Fruit fly (Drosophila melanogaster) whole organism, embryonic: ENCODE results near the gene Reg-2.
A peak's percentile ranks its signal among the peaks of the same experiment; 100 is the strongest.

Experiments
- Adf1 ChIP-seq: fragments of 200-800 bp; sonication (Bioruptor generic); IDR thresholded peaks from 2 replicates; pipeline ENCODE4 v1.3.6; 2022; ENCODE audit warnings: missing biosample characterization, missing genetic modification characterization
- Atf-2 ChIP-seq: fragments of 200-800 bp; sonication (Bioruptor generic); optimal IDR thresholded peaks from 2 replicates; lab custom pipeline; 2016; ENCODE audit warnings: missing biosample characterization, missing genetic modification characterization
- Bteb2 ChIP-seq: fragments of 200-800 bp; sonication (Bioruptor generic); optimal IDR thresholded peaks from 2 replicates; lab custom pipeline; 2016; ENCODE audit warnings: missing biosample characterization, missing genetic modification characterization
- CG10209 ChIP-seq: fragments of 200-800 bp; sonication (Bioruptor generic); optimal IDR thresholded peaks from 3 replicates; lab custom pipeline; 2017; ENCODE audit warnings: missing biosample characterization, mild to moderate bottlenecking, missing genetic modification characterization, missing genetic modification reagents
- CG11560 ChIP-seq: fragments of 200-800 bp; sonication (Bioruptor generic); IDR thresholded peaks from 3 replicates; pipeline ENCODE4 v1.3.6; 2022; ENCODE audit warnings: missing biosample characterization, missing genetic modification characterization
- CG11696 ChIP-seq: fragments of 200-800 bp; sonication (Bioruptor generic); IDR thresholded peaks from 2 replicates; pipeline ENCODE4 v1.3.6; 2022; ENCODE audit warnings: missing biosample characterization, missing genetic modification characterization
- CG12659 ChIP-seq: fragments of 200-800 bp; sonication (Bioruptor generic); optimal IDR thresholded peaks from 3 replicates; lab custom pipeline; 2017; ENCODE audit warnings: mild to moderate bottlenecking, missing biosample characterization, missing genetic modification reagents, missing genetic modification characterization
- CG13296 ChIP-seq: fragments of 200-800 bp; sonication (Bioruptor generic); optimal IDR thresholded peaks from 3 replicates; lab custom pipeline; 2018; ENCODE audit warnings: missing biosample characterization, mild to moderate bottlenecking, missing genetic modification characterization
- CG14014 ChIP-seq: fragments of 200-800 bp; sonication (Bioruptor generic); IDR thresholded peaks from 2 replicates; pipeline ENCODE4 v1.3.6; 2022; ENCODE audit warnings: missing biosample characterization, missing genetic modification characterization
- CG14667 ChIP-seq: fragments of 200-800 bp; sonication (Bioruptor generic); IDR thresholded peaks from 2 replicates; pipeline ENCODE4 v1.3.6; 2022; ENCODE audit warnings: missing biosample characterization, missing genetic modification characterization
- CG15269 ChIP-seq: fragments of 200-800 bp; sonication (Bioruptor generic); optimal IDR thresholded peaks from 2 replicates; lab custom pipeline; 2018; ENCODE audit warnings: missing biosample characterization, mild to moderate bottlenecking, missing genetic modification characterization, moderate library complexity
- CG15601 ChIP-seq: fragments of 200-800 bp; sonication (Bioruptor generic); optimal IDR thresholded peaks from 3 replicates; lab custom pipeline; 2019; ENCODE audit warnings: missing biosample characterization, mild to moderate bottlenecking, missing genetic modification characterization, moderate library complexity
- CG15696 ChIP-seq: fragments of 200-800 bp; sonication (Bioruptor generic); optimal IDR thresholded peaks from 2 replicates; lab custom pipeline; 2019; ENCODE audit warnings: missing biosample characterization, mild to moderate bottlenecking, missing genetic modification characterization, moderate library complexity
- CG1647 ChIP-seq: fragments of 200-800 bp; sonication (Bioruptor generic); optimal IDR thresholded peaks from 3 replicates; lab custom pipeline; 2016; ENCODE audit warnings: missing biosample characterization, missing genetic modification characterization
- CG16813 ChIP-seq: fragments of 200-800 bp; sonication (Bioruptor generic); IDR thresholded peaks from 3 replicates; pipeline ENCODE4 v1.3.6; 2022; ENCODE audit warnings: missing biosample characterization, missing genetic modification characterization; ENCODE audit not compliant: partially characterized antibody
- CG17568 ChIP-seq: fragments of 200-800 bp; sonication (Bioruptor generic); optimal IDR thresholded peaks from 2 replicates; lab custom pipeline; 2018; ENCODE audit warnings: missing biosample characterization, mild to moderate bottlenecking, missing genetic modification characterization, moderate library complexity
- CG2199 ChIP-seq: fragments of 200-800 bp; sonication (Bioruptor generic); IDR thresholded peaks from 3 replicates; pipeline ENCODE4 v1.3.6; 2022; ENCODE audit warnings: missing biosample characterization, missing genetic modification characterization
- CG31441 ChIP-seq: fragments of 200-800 bp; sonication (Bioruptor generic); IDR thresholded peaks from 2 replicates; pipeline ENCODE4 v1.3.6; 2022; ENCODE audit warnings: missing biosample characterization, missing genetic modification characterization
- CG34224 ChIP-seq: fragments of 200-800 bp; sonication (Bioruptor generic); IDR thresholded peaks from 3 replicates; pipeline ENCODE4 v1.3.6; 2022; ENCODE audit warnings: missing biosample characterization, missing genetic modification characterization; ENCODE audit not compliant: partially characterized antibody
- CG43689 ChIP-seq: fragments of 200-800 bp; sonication (Bioruptor generic); IDR thresholded peaks from 2 replicates; pipeline ENCODE4 v1.3.6; 2022; ENCODE audit warnings: missing biosample characterization, missing genetic modification characterization
- CG5953 ChIP-seq: fragments of 200-800 bp; sonication (Bioruptor generic); IDR thresholded peaks from 2 replicates; pipeline ENCODE4 v1.3.6; 2022; ENCODE audit warnings: missing biosample characterization, missing genetic modification characterization
- CG7271 ChIP-seq: fragments of 200-800 bp; sonication (Bioruptor generic); optimal IDR thresholded peaks from 2 replicates; lab custom pipeline; 2018; ENCODE audit warnings: missing biosample characterization, mild to moderate bottlenecking, missing genetic modification characterization, moderate library complexity
- Camta ChIP-seq: fragments of 200-800 bp; sonication (Bioruptor generic); optimal IDR thresholded peaks from 2 replicates; lab custom pipeline; 2016; ENCODE audit warnings: missing biosample characterization, missing genetic modification characterization
- Dek ChIP-seq: fragments of 200-800 bp; sonication (Bioruptor generic); optimal IDR thresholded peaks from 3 replicates; lab custom pipeline; 2019; ENCODE audit warnings: missing biosample characterization, mild to moderate bottlenecking, missing genetic modification characterization, moderate library complexity
- Dref ChIP-seq: fragments of 200-800 bp; sonication (Bioruptor generic); IDR thresholded peaks from 2 replicates; pipeline ENCODE4 v1.3.6; 2022; ENCODE audit warnings: missing biosample characterization, missing genetic modification characterization
- Elba2 ChIP-seq: fragments of 200-800 bp; sonication (Bioruptor generic); optimal IDR thresholded peaks from 3 replicates; lab custom pipeline; 2016; ENCODE audit warnings: missing biosample characterization, missing genetic modification characterization
- Fer3 ChIP-seq: fragments of 200-800 bp; sonication (Bioruptor generic); optimal IDR thresholded peaks from 2 replicates; lab custom pipeline; 2018; ENCODE audit warnings: missing biosample characterization, mild to moderate bottlenecking, missing genetic modification characterization, moderate library complexity
- Gug ChIP-seq: fragments of 200-800 bp; sonication (Bioruptor generic); IDR thresholded peaks from 4 replicates; pipeline ENCODE4 v1.3.6; 2022; ENCODE audit warnings: missing biosample characterization, missing genetic modification characterization
- H15 ChIP-seq: fragments of 200-800 bp; sonication (Bioruptor generic); IDR thresholded peaks from 3 replicates; pipeline ENCODE4 v1.3.6; 2022; ENCODE audit warnings: missing biosample characterization, missing genetic modification characterization
- Hey ChIP-seq: fragments of 200-800 bp; sonication (Bioruptor generic); optimal IDR thresholded peaks from 3 replicates; lab custom pipeline; 2018; ENCODE audit warnings: missing biosample characterization, mild to moderate bottlenecking, missing genetic modification characterization
- Hr78 ChIP-seq, 2 experiments: fragments of 200-800 bp in 1 of 2; fragments of >200 bp in 1 of 2; sonication (Bioruptor generic) in 1 of 2; optimal IDR thresholded peaks; 2 replicates each; lab custom pipeline; 2017 to 2019; ENCODE audit warnings: missing biosample characterization in 2 of 2, missing genetic modification characterization in 2 of 2, mild to moderate bottlenecking in 1 of 2, moderate library complexity in 1 of 2
- MESR4 ChIP-seq: fragments of 200-800 bp; sonication (Bioruptor generic); optimal IDR thresholded peaks from 2 replicates; lab custom pipeline; 2018; ENCODE audit warnings: missing biosample characterization, mild to moderate bottlenecking, missing genetic modification characterization, moderate library complexity
- NC2α ChIP-seq: fragments of 200-800 bp; sonication (Bioruptor generic); optimal IDR thresholded peaks from 2 replicates; lab custom pipeline; 2016; ENCODE audit warnings: missing biosample characterization, missing genetic modification characterization
- Neu2 ChIP-seq: fragments of 200-800 bp; sonication (Bioruptor generic); optimal IDR thresholded peaks from 3 replicates; lab custom pipeline; 2016; ENCODE audit warnings: missing biosample characterization, missing genetic modification characterization, borderline replicate concordance
- Nf-YC ChIP-seq: fragments of 200-800 bp; optimal IDR thresholded peaks from 3 replicates; lab custom pipeline; 2019; ENCODE audit warnings: missing biosample characterization, mild to moderate bottlenecking, missing genetic modification characterization, moderate library complexity
- Rx ChIP-seq: fragments of 200-800 bp; sonication (Bioruptor generic); IDR thresholded peaks from 2 replicates; pipeline ENCODE4 v1.3.6; 2022; ENCODE audit warnings: missing biosample characterization, missing genetic modification characterization
- Side ChIP-seq: fragments of 200-800 bp; sonication (Bioruptor generic); optimal IDR thresholded peaks from 2 replicates; lab custom pipeline; 2016; ENCODE audit warnings: missing biosample characterization, missing genetic modification characterization
- Ssrp ChIP-seq: fragments of 200-800 bp; sonication (Bioruptor generic); optimal IDR thresholded peaks from 2 replicates; lab custom pipeline; 2018; ENCODE audit warnings: missing biosample characterization, mild to moderate bottlenecking, missing genetic modification characterization, moderate library complexity
- Taf1 ChIP-seq: fragments of 200-800 bp; sonication (Bioruptor generic); IDR thresholded peaks from 2 replicates; pipeline ENCODE4 v1.3.6; 2022; ENCODE audit warnings: missing biosample characterization, missing genetic modification characterization
- Tbp ChIP-seq: fragments of >200 bp; optimal IDR thresholded peaks from 2 replicates; lab custom pipeline; 2018; ENCODE audit warnings: missing biosample characterization, missing genetic modification characterization
- abd-A ChIP-seq: fragments of 200-800 bp; sonication (Bioruptor generic); optimal IDR thresholded peaks from 3 replicates; lab custom pipeline; 2019; ENCODE audit warnings: missing biosample characterization, mild to moderate bottlenecking, missing genetic modification characterization, moderate library complexity
- exex ChIP-seq: fragments of 200-800 bp; sonication (Bioruptor generic); optimal IDR thresholded peaks from 4 replicates; lab custom pipeline; 2018; ENCODE audit warnings: missing biosample characterization, mild to moderate bottlenecking, missing genetic modification characterization, moderate library complexity
- gcm ChIP-seq: fragments of 200-800 bp; sonication (Bioruptor generic); optimal IDR thresholded peaks from 2 replicates; lab custom pipeline; 2019; ENCODE audit warnings: missing biosample characterization, mild to moderate bottlenecking, missing genetic modification characterization, moderate library complexity
- gsb ChIP-seq: fragments of 200-800 bp; sonication (Bioruptor generic); IDR thresholded peaks from 2 replicates; pipeline ENCODE4 v1.3.6; 2022; ENCODE audit warnings: missing biosample characterization, missing genetic modification characterization
- kay ChIP-seq: fragments of 200-800 bp; sonication (Bioruptor generic); optimal IDR thresholded peaks from 2 replicates; lab custom pipeline; 2016; ENCODE audit warnings: missing biosample characterization, missing genetic modification characterization
- ken ChIP-seq: fragments of 200-800 bp; sonication (Bioruptor generic); IDR thresholded peaks from 3 replicates; pipeline ENCODE4 v1.3.6; 2022; ENCODE audit warnings: missing biosample characterization, missing genetic modification characterization
- pfk ChIP-seq: fragments of 200-800 bp; sonication (Bioruptor generic); optimal IDR thresholded peaks from 2 replicates; lab custom pipeline; 2018; ENCODE audit warnings: missing biosample characterization, mild to moderate bottlenecking, missing genetic modification characterization, moderate library complexity
- pnt ChIP-seq: fragments of 200-800 bp; sonication (Bioruptor generic); optimal IDR thresholded peaks from 3 replicates; lab custom pipeline; 2016; ENCODE audit warnings: missing biosample characterization, missing genetic modification characterization
- ro ChIP-seq: fragments of 200-800 bp; sonication (Bioruptor generic); IDR thresholded peaks from 2 replicates; pipeline ENCODE4 v1.3.6; 2022; ENCODE audit warnings: missing biosample characterization, missing genetic modification characterization
- scrt ChIP-seq: fragments of 200-800 bp; sonication (Bioruptor generic); optimal IDR thresholded peaks from 2 replicates; lab custom pipeline; 2018; ENCODE audit warnings: missing biosample characterization, mild to moderate bottlenecking, missing genetic modification characterization, moderate library complexity
- stc ChIP-seq: fragments of 200-800 bp; sonication (Bioruptor generic); IDR thresholded peaks from 2 replicates; pipeline ENCODE4 v1.3.6; 2022; ENCODE audit warnings: missing biosample characterization, missing genetic modification characterization

Gene Reg-2

dm6 chr3L:636434-636833, 30.1 kb upstream of the Reg-2 start (continued):
- TF ChIP-seq Neu2 (GFP tag; lab: Kevin White, UChicago) (no peak), CG12659 (GFP tag; lab: Kevin White, UChicago) (peak; percentile 27), gcm (GFP tag; lab: Kevin White, UChicago) (peak; percentile 45), CG14667 (GFP tag; lab: Robert Waterston, UW) (peak; percentile 69), MESR4 (GFP tag; lab: Kevin White, UChicago) (no peak), pfk (GFP tag; lab: Kevin White, UChicago) (no peak), CG15601 (tag; lab: Kevin White, UChicago) (peak; percentile 56), Camta (GFP tag; lab: Kevin White, UChicago) (peak; percentile 16), CG11560 (tag; lab: Robert Waterston, UW) (no peak), Taf1 (0 out of 2 replicates have a peak, but pooled peaks have one; percentile 9), CG15696 (tag; lab: Kevin White, UChicago) (peak; percentile 37), Hr78 (GFP tag; optimal IDR thresholded peaks at IDR 0.05; lab: Kevin White, UChicago) (no peak), scrt (GFP tag; lab: Kevin White, UChicago) (no peak), CG14014 (GFP tag; lab: Robert Waterston, UW) (peak; percentile 32; the same call in 1 of the 2 replicates), Ssrp (tag; lab: Kevin White, UChicago) (peak; percentile 61), Rx (GFP tag; lab: Robert Waterston, UW) (peak; percentile 72), Nf-YC (tag; lab: Kevin White, UChicago) (no peak), CG7271 (tag; lab: Kevin White, UChicago) (no peak), Fer3 (tag; lab: Kevin White, UChicago) (no peak), Gug (peak; percentile 62; the same call in 3 of the 4 replicates), CG43689 (GFP tag; lab: Robert Waterston, UW) (no peak), Atf-2 (GFP tag; lab: Kevin White, UChicago) (peak; percentile 29), CG31441 (GFP tag; lab: Robert Waterston, UW) (peak; percentile 72), Adf1 (GFP tag; lab: Robert Waterston, UW) (no peak), Bteb2 (GFP tag; lab: Kevin White, UChicago) (peak; percentile 16), CG16813 (GFP tag; lab: Robert Waterston, UW) (no peak), kay (peak; percentile 40), exex (tag; lab: Kevin White, UChicago) (no peak), stc (peak; percentile 24; the same call in 1 of the 2 replicates), CG5953 (peak; percentile 57; the same call in 1 of the 2 replicates), ro (GFP tag; lab: Robert Waterston, UW) (peak; percentile 21; the same call in 1 of the 2 replicates), H15 (peak; percentile 57; the same call in 1 of the 3 replicates), pnt (GFP tag; lab: Kevin White, UChicago) (peak; percentile 20), CG13296 (GFP tag; lab: Kevin White, UChicago) (no peak), CG1647 (GFP tag; lab: Kevin White, UChicago) (no peak), CG15269 (tag; lab: Kevin White, UChicago) (peak; percentile 38), CG34224 (GFP tag; lab: Robert Waterston, UW) (no peak), abd-A (tag; lab: Kevin White, UChicago) (no peak), Elba2 (GFP tag; lab: Kevin White, UChicago) (no peak), CG2199 (GFP tag; lab: Robert Waterston, UW) (0 out of 3 replicates have a peak, but pooled peaks have one; percentile 7), Tbp (no peak), CG10209 (GFP tag; lab: Kevin White, UChicago) (peak; percentile 70), ken (peak; percentile 67; the same call in 2 of the 3 replicates), Side (no peak), Hey (tag; lab: Kevin White, UChicago) (no peak), gsb (GFP tag; lab: Robert Waterston, UW) (no peak), Dref (GFP tag; lab: Robert Waterston, UW) (no peak), Dek (tag; lab: Kevin White, UChicago) (no peak), CG17568 (peak; percentile 35), CG11696 (0 out of 2 replicates have a peak, but pooled peaks have one; percentile 43), NC2α (GFP tag; lab: Kevin White, UChicago) (no peak)
